ENCODE assay signal across 4 worm cellular contexts in the genomic region with DNA sequence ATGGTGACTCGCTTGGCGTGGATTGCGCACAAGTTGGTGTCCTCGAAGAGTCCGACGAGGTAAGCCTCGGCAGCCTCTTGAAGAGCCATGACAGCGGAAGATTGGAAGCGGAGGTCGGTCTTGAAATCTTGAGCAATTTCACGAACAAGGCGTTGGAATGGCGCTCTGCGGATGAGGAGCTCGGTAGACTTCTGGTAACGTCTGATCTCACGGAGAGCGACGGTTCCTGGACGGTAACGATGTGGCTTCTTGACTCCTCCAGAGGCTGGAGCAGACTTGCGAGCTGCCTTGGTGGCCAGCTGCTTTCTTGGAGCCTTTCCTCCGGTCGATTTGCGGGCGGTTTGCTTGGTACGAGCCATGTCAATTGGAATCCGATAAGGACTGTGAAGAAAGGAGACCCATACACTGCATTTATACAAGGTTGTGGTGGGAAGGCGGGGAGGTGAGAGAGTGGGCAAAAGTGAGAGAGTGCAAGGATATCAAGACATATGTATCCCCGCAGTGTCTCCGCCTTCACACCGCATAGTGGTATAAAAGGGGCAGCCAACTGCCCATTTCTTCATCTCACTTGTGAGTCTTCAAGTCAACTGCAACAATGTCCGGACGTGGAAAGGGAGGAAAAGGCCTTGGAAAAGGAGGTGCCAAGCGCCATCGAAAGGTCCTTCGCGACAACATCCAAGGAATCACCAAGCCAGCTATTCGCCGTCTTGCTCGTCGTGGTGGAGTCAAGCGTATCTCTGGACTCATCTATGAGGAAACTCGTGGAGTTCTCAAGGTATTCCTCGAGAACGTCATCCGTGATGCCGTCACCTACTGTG.
A peak's percentile ranks its signal among the peaks of the same experiment; 100 is the strongest.
TF ChIP-seq lines count a peak whose summit lies in the region.

A gene (minus strand): TSS at position 359 of the 818 bp plus-strand sequence.
A gene (plus strand): TSS at position 596 of the 818 bp plus-strand sequence.

TF ChIP-seq in whole organism, L2 larva, 48 proteins besides CTCF, POLR2A, EP300 and RAD21:
- peak; percentile 19 for TF ChIP-seq nhr-25 (tag; optimal IDR thresholded peaks at IDR 0.05; lab: Kevin White, UChicago)

TF ChIP-seq in whole organism, L4 larva, 104 proteins besides CTCF, POLR2A, EP300 and RAD21:
- peak; percentile 81 for TF ChIP-seq set-16 (GFP tag; IDR thresholded peaks at IDR 0.05; lab: Robert Waterston, UW)

TF ChIP-seq in whole organism, late embryonic, 69 proteins besides CTCF, POLR2A, EP300 and RAD21:
- TF ChIP-seq ama-1 (optimal IDR thresholded peaks at IDR 0.05; lab: Kevin White, UChicago) (peak; percentile 73), ref-2 (tag; optimal IDR thresholded peaks at IDR 0.05; lab: Kevin White, UChicago) (peak; percentile 22)

TF ChIP-seq in whole organism, mixed stage, embryonic, 35 proteins besides CTCF, POLR2A, EP300 and RAD21:
- peak; percentile 22 for TF ChIP-seq sptf-1 (tag; optimal IDR thresholded peaks at IDR 0.05; lab: Kevin White, UChicago)
- peak; percentile 39 for TF ChIP-seq cnd-1 (tag; optimal IDR thresholded peaks at IDR 0.05; lab: Kevin White, UChicago)
TF ChIP-seq in whole organism, mixed stage, embryonic: peak in this region for 2; not testable (repeated sequence) for 33.
